Fruit fly (Drosophila melanogaster) whole organism: ENCODE data around the gene CG1273.

Experiments used
- CG8478 ChIP-seq: fragments of >200 bp; optimal IDR thresholded peaks from 2 replicates; lab custom pipeline; 2018; ENCODE audit warnings: inconsistent platforms
- Dll ChIP-seq: fragments of >200 bp; optimal IDR thresholded peaks from 2 replicates; lab custom pipeline; 2017
- EcR ChIP-seq, 2 experiments: fragments of >200 bp; optimal IDR thresholded peaks; 2 replicates each; lab custom pipeline; 2017; ENCODE audit warnings: missing biosample characterization in 2 of 2, missing genetic modification characterization in 2 of 2, missing genetic modification reagents in 2 of 2
- pan ChIP-seq: fragments of >200 bp; optimal IDR thresholded peaks from 2 replicates; lab custom pipeline; 2017
- psq ChIP-seq: fragments of >200 bp; optimal IDR thresholded peaks from 2 replicates; lab custom pipeline; 2017
- usp ChIP-seq: fragments of >200 bp; optimal IDR thresholded peaks from 2 replicates; lab custom pipeline; 2017; ENCODE audit warnings: missing biosample characterization, missing genetic modification characterization, mixed read lengths

Gene CG1273

DNA sequence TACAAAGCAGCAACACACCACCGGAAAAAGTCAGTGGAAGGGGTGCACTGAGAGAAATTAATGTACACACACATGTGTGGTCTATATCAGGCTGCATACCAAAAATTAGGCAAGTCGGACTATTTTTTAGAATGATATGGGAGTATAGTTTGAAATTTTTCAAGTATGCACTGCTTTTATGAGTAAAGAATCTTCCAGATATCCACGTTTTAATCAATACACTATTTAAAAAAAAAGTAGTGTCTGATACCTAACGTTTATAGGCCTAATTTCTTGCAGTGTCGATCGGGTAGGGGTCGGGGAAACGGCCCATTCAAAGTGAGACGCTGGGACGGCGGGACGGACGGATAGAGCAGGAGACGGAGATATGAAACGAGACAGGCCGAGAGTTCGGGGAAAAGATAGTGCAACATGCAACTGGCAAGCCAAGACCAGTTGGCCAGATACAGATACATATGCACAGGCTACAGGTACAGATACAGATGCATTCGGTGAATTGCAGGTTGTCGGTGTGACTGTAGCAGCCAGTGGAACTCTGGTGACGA is 33.1 kb upstream of the CG1273 start:
- TF ChIP-seq psq (lab: Kevin White, UChicago) (no peak), Dll (lab: Kevin White, UChicago) (no peak), usp (GFP tag; lab: Kevin White, UChicago) (no peak), pan (no peak), CG8478 (lab: Kevin White, UChicago) (no peak), EcR (GFP tag; optimal IDR thresholded peaks at IDR 0.05; lab: Kevin White, UChicago) (no peak)

- TF ChIP-seq EcR (GFP tag; optimal IDR thresholded peaks at IDR 0.05; lab: Kevin White, UChicago) (no peak), usp (GFP tag; lab: Kevin White, UChicago) (no peak), CG8478 (lab: Kevin White, UChicago) (no peak), pan (no peak), Dll (lab: Kevin White, UChicago) (no peak), psq (lab: Kevin White, UChicago) (no peak)
These were observed 32.0 kb upstream of the CG1273 start for dm6 chr3L:4231401-4232014.

dm6 chr3L:4232227-4232626 is 31.3 kb upstream of the CG1273 start:
- TF ChIP-seq Dll (lab: Kevin White, UChicago) (no peak), CG8478 (lab: Kevin White, UChicago) (no peak), psq (lab: Kevin White, UChicago) (no peak), usp (GFP tag; lab: Kevin White, UChicago) (no peak), EcR (GFP tag; optimal IDR thresholded peaks at IDR 0.05; lab: Kevin White, UChicago) (no peak), pan (no peak)

DNA sequence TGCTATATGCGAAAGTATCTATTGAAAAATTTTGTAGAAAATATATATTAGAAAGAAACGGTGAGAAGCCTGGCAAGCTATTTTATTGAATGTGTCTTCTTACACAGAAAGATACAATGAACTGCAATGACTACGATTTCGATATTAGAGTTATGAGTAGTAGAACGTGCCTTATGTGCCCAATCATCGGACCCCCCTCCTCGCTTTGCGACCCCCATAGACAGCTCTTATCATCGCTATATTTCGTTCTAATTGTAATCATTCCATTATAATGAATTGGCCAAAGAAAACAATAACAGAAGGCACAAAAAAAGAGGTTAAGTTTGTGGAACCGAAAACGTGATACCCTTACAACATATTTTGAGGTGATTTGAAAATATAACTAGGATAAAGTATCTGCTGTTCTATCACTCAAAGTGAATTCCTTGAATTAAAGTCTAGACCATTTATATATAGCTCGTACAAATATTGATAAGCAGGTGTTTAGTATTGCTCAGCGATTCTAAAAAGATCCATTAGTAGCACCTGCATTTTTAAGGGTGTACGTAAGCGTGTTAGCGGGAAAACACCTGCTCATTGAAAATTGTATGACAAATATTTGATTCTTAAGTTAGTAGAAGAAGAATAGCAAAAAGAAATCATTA is 30.7 kb upstream of the CG1273 start:
- no peak for TF ChIP-seq usp (GFP tag; lab: Kevin White, UChicago)
- no peak for TF ChIP-seq psq (lab: Kevin White, UChicago)
- TF ChIP-seq Dll (lab: Kevin White, UChicago) = no peak
- no peak for TF ChIP-seq pan
- TF ChIP-seq CG8478 (lab: Kevin White, UChicago) = no peak
- no peak for TF ChIP-seq EcR (GFP tag; optimal IDR thresholded peaks at IDR 0.05; lab: Kevin White, UChicago)

DNA sequence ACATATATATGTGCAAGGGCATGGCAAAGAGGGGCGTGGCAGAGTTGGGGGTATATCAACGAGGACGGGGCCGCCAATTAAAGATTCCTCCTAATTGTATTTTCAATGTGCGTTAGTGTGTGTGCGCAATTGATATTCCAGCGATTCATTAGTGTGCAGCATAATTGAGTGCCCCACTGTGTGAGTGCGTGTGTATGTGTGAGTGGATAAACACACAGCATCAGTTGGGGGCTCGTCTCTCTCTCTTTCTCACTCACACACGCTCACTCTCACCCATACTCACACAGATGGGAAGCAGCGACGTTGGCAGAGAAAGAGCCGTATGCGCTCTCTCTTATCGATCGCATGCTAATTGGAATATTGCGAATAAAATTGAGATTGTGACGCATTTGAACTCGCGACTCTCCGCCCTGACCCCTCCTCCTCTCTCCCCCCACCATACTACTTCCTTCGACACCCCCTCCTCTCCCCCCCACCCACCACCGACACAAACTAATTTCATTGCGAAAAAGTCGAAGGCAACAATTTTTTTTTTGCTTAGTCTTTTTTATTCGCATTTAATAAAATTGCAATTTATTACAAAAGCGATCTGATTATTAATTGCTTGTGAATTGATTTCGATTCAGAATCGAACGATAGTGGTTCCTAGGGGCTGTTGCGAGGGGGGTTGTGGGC is 29.8 kb upstream of the CG1273 start:
- TF ChIP-seq psq (lab: Kevin White, UChicago) (no peak), pan (no peak), Dll (lab: Kevin White, UChicago) (no peak), EcR (GFP tag; optimal IDR thresholded peaks at IDR 0.05; lab: Kevin White, UChicago) (no peak), usp (GFP tag; lab: Kevin White, UChicago) (no peak), CG8478 (lab: Kevin White, UChicago) (no peak)

DNA sequence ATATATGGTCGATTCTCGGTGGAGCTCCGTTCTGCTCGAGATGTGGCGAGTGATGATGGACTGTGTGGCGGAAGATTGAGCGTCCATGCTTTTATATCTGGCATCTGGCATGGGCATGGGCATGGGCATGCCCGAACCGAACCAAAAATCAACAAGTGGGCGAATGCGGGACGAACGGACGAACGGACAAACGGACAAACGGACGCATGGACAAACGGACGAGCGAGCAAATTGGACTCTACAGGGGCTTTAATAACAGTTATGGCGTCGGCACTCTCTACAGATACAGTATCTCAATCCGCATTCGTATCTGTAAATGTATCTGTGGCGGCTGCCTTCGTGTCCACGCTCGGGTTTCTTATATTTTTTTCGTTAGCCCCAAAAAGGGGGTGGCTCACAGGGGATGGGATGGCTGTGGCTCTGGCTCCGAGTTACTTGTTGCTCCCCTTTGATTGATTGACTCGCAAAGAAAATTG is 27.4 kb upstream of the CG1273 start, which contains the start of gene ImpL2:
TSS of gene ImpL2 (minus strand) at position 51 of the 476 bp plus-strand sequence.
- no peak for TF ChIP-seq Dll (lab: Kevin White, UChicago)

dm6 chr3L:4238195-4238594 is 25.3 kb upstream of the CG1273 start:
- TF ChIP-seq CG8478 (lab: Kevin White, UChicago) (no peak), Dll (lab: Kevin White, UChicago) (no peak), usp (GFP tag; lab: Kevin White, UChicago) (no peak), psq (lab: Kevin White, UChicago) (no peak), EcR (GFP tag; optimal IDR thresholded peaks at IDR 0.05; lab: Kevin White, UChicago) (no peak), pan (no peak)

- no peak for TF ChIP-seq Dll (lab: Kevin White, UChicago)
- TF ChIP-seq pan = no peak
- TF ChIP-seq EcR (GFP tag; optimal IDR thresholded peaks at IDR 0.05; lab: Kevin White, UChicago) = no peak
- TF ChIP-seq psq (lab: Kevin White, UChicago) = no peak
- no peak for TF ChIP-seq CG8478 (lab: Kevin White, UChicago)
- no peak for TF ChIP-seq usp (GFP tag; lab: Kevin White, UChicago)
These were observed 23.8 kb upstream of the CG1273 start, which contains the start of gene Sqor for dm6 chr3L:4239442-4240322. Gene Sqor, plus strand, starts transcription at chr3L:4240173.

DNA sequence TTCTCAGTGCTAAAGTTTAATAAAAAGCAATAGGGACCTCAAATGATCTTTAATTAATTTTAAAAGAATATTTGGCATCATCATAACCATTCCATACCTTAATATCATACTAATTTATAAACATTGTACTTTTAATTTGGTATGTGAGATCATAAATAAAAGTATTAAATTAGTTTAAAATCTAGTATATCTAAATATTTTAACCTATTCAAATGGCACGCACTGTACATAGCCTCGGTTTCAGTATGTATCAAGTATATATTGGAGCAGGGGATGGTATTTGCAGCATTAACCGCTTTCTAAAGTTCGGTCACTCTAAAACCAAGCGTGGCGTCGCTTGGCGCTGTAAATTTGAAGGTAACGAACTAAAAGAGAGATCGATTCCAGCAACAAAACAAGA is 21.1 kb upstream of the CG1273 start, which contains the start of gene pav:
TSS of gene pav (plus strand) at position 307 of the 400 bp plus-strand sequence.
- TF ChIP-seq psq (lab: Kevin White, UChicago) (no peak), pan (no peak), Dll (lab: Kevin White, UChicago) (no peak), EcR (GFP tag; optimal IDR thresholded peaks at IDR 0.05; lab: Kevin White, UChicago) (no peak), CG8478 (lab: Kevin White, UChicago) (no peak), usp (GFP tag; lab: Kevin White, UChicago) (no peak)

dm6 chr3L:4252121-4252861 is 11.2 kb upstream of the CG1273 start:
- TF ChIP-seq psq (lab: Kevin White, UChicago) = no peak
- no peak for TF ChIP-seq pan
- no peak for TF ChIP-seq Dll (lab: Kevin White, UChicago)
- no peak for TF ChIP-seq usp (GFP tag; lab: Kevin White, UChicago)
- TF ChIP-seq EcR (GFP tag; optimal IDR thresholded peaks at IDR 0.05; lab: Kevin White, UChicago) = no peak
- TF ChIP-seq CG8478 (lab: Kevin White, UChicago) = no peak
